Fruit fly (Drosophila melanogaster) whole organism, embryonic: Measurements from ENCODE around the gene Cubn.

ENCODE experiments used
- ATbp ChIP-seq: fragments of 200-800 bp; sonication (Bioruptor generic); optimal IDR thresholded peaks from 2 replicates; lab custom pipeline; 2017; ENCODE audit warnings: missing biosample characterization, mild to moderate bottlenecking, missing genetic modification characterization, missing genetic modification reagents
- Abd-B ChIP-seq: fragments of 200-800 bp; sonication (Bioruptor generic); optimal IDR thresholded peaks from 2 replicates; lab custom pipeline; 2018; ENCODE audit warnings: missing biosample characterization, mild to moderate bottlenecking, missing genetic modification characterization, moderate library complexity
- Aef1 ChIP-seq: fragments of 200-800 bp; sonication (Bioruptor generic); IDR thresholded peaks from 3 replicates; pipeline ENCODE4 v1.3.6; 2022; ENCODE audit warnings: missing biosample characterization, missing genetic modification characterization
- CG12659 ChIP-seq: fragments of 200-800 bp; sonication (Bioruptor generic); optimal IDR thresholded peaks from 3 replicates; lab custom pipeline; 2017; ENCODE audit warnings: mild to moderate bottlenecking, missing biosample characterization, missing genetic modification reagents, missing genetic modification characterization
- CG13287 ChIP-seq: fragments of 200-800 bp; sonication (Bioruptor generic); IDR thresholded peaks from 2 replicates; pipeline ENCODE4 v1.3.6; 2022; ENCODE audit warnings: missing biosample characterization, missing genetic modification characterization; ENCODE audit not compliant: partially characterized antibody
- CG2116 ChIP-seq: fragments of 200-800 bp; sonication (Bioruptor generic); optimal IDR thresholded peaks from 3 replicates; lab custom pipeline; 2018; ENCODE audit warnings: missing biosample characterization, mild to moderate bottlenecking, missing genetic modification characterization
- CG2712 ChIP-seq: fragments of 200-800 bp; optimal IDR thresholded peaks from 3 replicates; lab custom pipeline; 2019; ENCODE audit warnings: missing biosample characterization, mild to moderate bottlenecking, missing genetic modification characterization, moderate library complexity
- CG34224 ChIP-seq: fragments of 200-800 bp; sonication (Bioruptor generic); IDR thresholded peaks from 3 replicates; pipeline ENCODE4 v1.3.6; 2022; ENCODE audit warnings: missing biosample characterization, missing genetic modification characterization; ENCODE audit not compliant: partially characterized antibody
- CG3726 ChIP-seq: fragments of 200-800 bp; sonication (Bioruptor generic); IDR thresholded peaks from 3 replicates; pipeline ENCODE4, ENCODE4 v1.3.6; 2022; ENCODE audit warnings: missing biosample characterization, missing genetic modification characterization
- CG42726 ChIP-seq: fragments of 200-800 bp; sonication (Bioruptor generic); IDR thresholded peaks from 2 replicates; pipeline ENCODE4 v1.3.6; 2022; ENCODE audit warnings: missing biosample characterization, missing genetic modification characterization; ENCODE audit not compliant: partially characterized antibody
- CG4424 ChIP-seq: fragments of 200-800 bp; sonication (Bioruptor generic); optimal IDR thresholded peaks from 3 replicates; lab custom pipeline; 2016; ENCODE audit warnings: missing biosample characterization, missing genetic modification characterization
- CG6175 ChIP-seq: fragments of 200-800 bp; sonication (Bioruptor generic); IDR thresholded peaks from 3 replicates; pipeline ENCODE4 v1.3.6; 2022; ENCODE audit warnings: missing biosample characterization, missing genetic modification characterization
- CG6813 ChIP-seq: fragments of 200-800 bp; sonication (Bioruptor generic); optimal IDR thresholded peaks from 2 replicates; lab custom pipeline; 2017; ENCODE audit warnings: missing biosample characterization, missing genetic modification characterization, mild to moderate bottlenecking, moderate library complexity, missing genetic modification reagents
- CG7271 ChIP-seq: fragments of 200-800 bp; sonication (Bioruptor generic); optimal IDR thresholded peaks from 2 replicates; lab custom pipeline; 2018; ENCODE audit warnings: missing biosample characterization, mild to moderate bottlenecking, missing genetic modification characterization, moderate library complexity
- CG7556 ChIP-seq: fragments of 200-800 bp; sonication (Bioruptor generic); optimal IDR thresholded peaks from 2 replicates; lab custom pipeline; 2017; ENCODE audit warnings: missing biosample characterization, mild to moderate bottlenecking, missing genetic modification characterization
- CG8290 ChIP-seq, 3 experiments: fragments of 200-800 bp; sonication (Bioruptor generic); optimal IDR thresholded peaks; 2 replicates each; lab custom pipeline; 2016 to 2019; ENCODE audit warnings: missing biosample characterization in 3 of 3, missing genetic modification characterization in 3 of 3, mild to moderate bottlenecking in 2 of 3, moderate library complexity in 1 of 3
- CG9797 ChIP-seq: fragments of 200-800 bp; sonication (Bioruptor generic); optimal IDR thresholded peaks from 3 replicates; lab custom pipeline; 2018; ENCODE audit warnings: missing biosample characterization, mild to moderate bottlenecking, missing genetic modification characterization
- Dref ChIP-seq: fragments of 200-800 bp; sonication (Bioruptor generic); IDR thresholded peaks from 2 replicates; pipeline ENCODE4 v1.3.6; 2022; ENCODE audit warnings: missing biosample characterization, missing genetic modification characterization
- HLH4C ChIP-seq: fragments of 200-800 bp; sonication (Bioruptor generic); IDR thresholded peaks from 3 replicates; pipeline ENCODE4 v1.3.6; 2022; ENCODE audit warnings: missing biosample characterization, missing genetic modification characterization; ENCODE audit not compliant: partially characterized antibody
- HLH54F ChIP-seq: fragments of 200-800 bp; sonication (Bioruptor generic); optimal IDR thresholded peaks from 3 replicates; lab custom pipeline; 2016; ENCODE audit warnings: missing biosample characterization, missing genetic modification characterization
- Hr3 ChIP-seq: fragments of 200-800 bp; sonication (Bioruptor generic); optimal IDR thresholded peaks from 3 replicates; lab custom pipeline; 2016; ENCODE audit warnings: missing biosample characterization, missing genetic modification characterization
- Lhr ChIP-seq: fragments of 200-800 bp; sonication (Bioruptor generic); optimal IDR thresholded peaks from 3 replicates; lab custom pipeline; 2017; ENCODE audit warnings: mild to moderate bottlenecking, missing biosample characterization, missing genetic modification reagents, missing genetic modification characterization
- MESR4 ChIP-seq: fragments of 200-800 bp; sonication (Bioruptor generic); optimal IDR thresholded peaks from 2 replicates; lab custom pipeline; 2018; ENCODE audit warnings: missing biosample characterization, mild to moderate bottlenecking, missing genetic modification characterization, moderate library complexity
- Max ChIP-seq: fragments of 200-800 bp; sonication (Bioruptor generic); optimal IDR thresholded peaks from 2 replicates; lab custom pipeline; 2016; ENCODE audit warnings: missing biosample characterization, mild to moderate bottlenecking, missing genetic modification characterization
- NK7.1 ChIP-seq: fragments of 200-800 bp; sonication (Bioruptor generic); optimal IDR thresholded peaks from 3 replicates; lab custom pipeline; 2016; ENCODE audit warnings: missing biosample characterization, missing genetic modification characterization
- Opbp ChIP-seq: fragments of 200-800 bp; sonication (Bioruptor generic); IDR thresholded peaks from 3 replicates; pipeline ENCODE4 v1.3.6; 2022; ENCODE audit warnings: missing biosample characterization, missing genetic modification characterization; ENCODE audit not compliant: partially characterized antibody
- Pdp1 ChIP-seq, 2 experiments: fragments of 200-800 bp; sonication (Bioruptor generic); optimal IDR thresholded peaks; 3 replicates each; lab custom pipeline; 2016; ENCODE audit warnings: missing biosample characterization in 2 of 2, missing genetic modification characterization in 2 of 2, mild to moderate bottlenecking in 1 of 2, moderate library complexity in 1 of 2
- Rfx ChIP-seq: fragments of 200-800 bp; sonication (Bioruptor generic); IDR thresholded peaks from 2 replicates; pipeline ENCODE4 v1.3.6; 2022; ENCODE audit warnings: missing biosample characterization, missing genetic modification characterization
- ato ChIP-seq: fragments of 200-800 bp; sonication (Bioruptor generic); IDR thresholded peaks from 2 replicates; pipeline ENCODE4 v1.3.6; 2022; ENCODE audit warnings: missing biosample characterization, missing genetic modification characterization; ENCODE audit not compliant: partially characterized antibody
- chinmo ChIP-seq: fragments of 200-800 bp; sonication (Bioruptor generic); IDR thresholded peaks from 4 replicates; pipeline ENCODE4 v1.3.6; 2022; ENCODE audit warnings: missing biosample characterization, missing genetic modification characterization; ENCODE audit not compliant: partially characterized antibody
- crp ChIP-seq, 2 experiments: fragments of 200-800 bp; sonication (Bioruptor generic); optimal IDR thresholded peaks; 2 replicates in 1 of 2; 3 replicates in 1 of 2; lab custom pipeline; 2017; ENCODE audit warnings: missing biosample characterization in 2 of 2, missing genetic modification characterization in 2 of 2, mild to moderate bottlenecking in 1 of 2, moderate library complexity in 1 of 2
- hb ChIP-seq: fragments of 200-800 bp; sonication (Bioruptor generic); IDR thresholded peaks from 3 replicates; pipeline ENCODE4 v1.3.6; 2022; ENCODE audit warnings: missing biosample characterization, missing genetic modification characterization; ENCODE audit not compliant: partially characterized antibody
- inv ChIP-seq: fragments of 200-800 bp; sonication (Bioruptor generic); IDR thresholded peaks from 2 replicates; pipeline ENCODE4 v1.3.6; 2022; ENCODE audit warnings: missing biosample characterization, missing genetic modification characterization; ENCODE audit not compliant: partially characterized antibody
- lilli ChIP-seq: fragments of 200-800 bp; sonication (Bioruptor generic); optimal IDR thresholded peaks from 3 replicates; lab custom pipeline; 2016; ENCODE audit warnings: missing biosample characterization, missing genetic modification characterization
- mld ChIP-seq: fragments of 200-800 bp; sonication (Bioruptor generic); IDR thresholded peaks from 3 replicates; pipeline ENCODE4 v1.3.6; 2022; ENCODE audit warnings: missing biosample characterization, missing genetic modification characterization; ENCODE audit not compliant: partially characterized antibody
- pho ChIP-seq: fragments of 200-800 bp; sonication (Bioruptor generic); optimal IDR thresholded peaks from 2 replicates; lab custom pipeline; 2016; ENCODE audit warnings: missing biosample characterization, missing genetic modification characterization
- phol ChIP-seq: fragments of 200-800 bp; sonication (Bioruptor generic); optimal IDR thresholded peaks from 3 replicates; lab custom pipeline; 2018; ENCODE audit warnings: missing biosample characterization, mild to moderate bottlenecking, missing genetic modification characterization, moderate library complexity
- ranshi ChIP-seq: fragments of 200-800 bp; sonication (Bioruptor generic); IDR thresholded peaks from 2 replicates; pipeline ENCODE4 v1.3.6; 2022; ENCODE audit warnings: missing biosample characterization, missing genetic modification characterization
- sc ChIP-seq, 3 experiments: fragments of >200 bp in 2 of 3; fragments of 200-800 bp in 1 of 3; sonication (Bioruptor generic) in 1 of 3; optimal IDR thresholded peaks; 2 replicates in 2 of 3; 3 replicates in 1 of 3; lab custom pipeline; 2017; ENCODE audit warnings: mild to moderate bottlenecking in 1 of 3, missing biosample characterization in 1 of 3, missing genetic modification characterization in 1 of 3, missing genetic modification reagents in 1 of 3
- sens-2 ChIP-seq: fragments of 200-800 bp; sonication (Bioruptor generic); IDR thresholded peaks from 2 replicates; pipeline ENCODE4 v1.3.6; 2022; ENCODE audit warnings: missing biosample characterization, missing genetic modification characterization
- sna ChIP-seq: fragments of 200-800 bp; sonication (Bioruptor generic); IDR thresholded peaks from 2 replicates; pipeline ENCODE4 v1.3.6; 2022; ENCODE audit warnings: missing biosample characterization, missing genetic modification characterization; ENCODE audit not compliant: partially characterized antibody
- stwl ChIP-seq: fragments of 200-800 bp; sonication (Bioruptor generic); optimal IDR thresholded peaks from 3 replicates; lab custom pipeline; 2018; ENCODE audit warnings: missing biosample characterization, mild to moderate bottlenecking, missing genetic modification characterization, moderate library complexity
- tgo ChIP-seq: fragments of 200-800 bp; sonication (Bioruptor generic); IDR thresholded peaks from 3 replicates; pipeline ENCODE4 v1.3.6; 2022; ENCODE audit warnings: missing biosample characterization, missing genetic modification characterization
- tll ChIP-seq, 2 experiments: fragments of 200-800 bp in 1 of 2; fragments of >200 bp in 1 of 2; sonication (Bioruptor generic) in 1 of 2; optimal IDR thresholded peaks; 2 replicates each; lab custom pipeline; 2017 to 2019; ENCODE audit warnings: missing biosample characterization in 2 of 2, missing genetic modification characterization in 2 of 2, mild to moderate bottlenecking in 1 of 2, moderate library complexity in 1 of 2
- zen2 ChIP-seq: fragments of 200-800 bp; sonication (Bioruptor generic); IDR thresholded peaks from 3 replicates; pipeline ENCODE4 v1.3.6; 2022; ENCODE audit warnings: missing biosample characterization, missing genetic modification characterization; ENCODE audit not compliant: partially characterized antibody

Cubn gene

dm6 chrX:9600818-9601732, 30.0 kb upstream of the Cubn start, which contains the start of gene Gga:
Gene Gga (plus strand): TSS chrX:9601030.
- TF ChIP-seq crp (GFP tag; optimal IDR thresholded peaks at IDR 0.05; lab: Kevin White, UChicago) (no peak), Opbp (peak; percentile 91), CG4424 (GFP tag; lab: Kevin White, UChicago) (no peak), HLH4C (GFP tag; lab: Robert Waterston, UW) (peak; percentile 84), stwl (tag; lab: Kevin White, UChicago) (peak; percentile 75), pho (GFP tag; lab: Kevin White, UChicago) (no peak), tll (GFP tag; optimal IDR thresholded peaks at IDR 0.05; lab: Kevin White, UChicago) (no peak), ato (peak; percentile 83), Dref (peak; percentile 93), CG6813 (GFP tag; lab: Kevin White, UChicago) (no peak), lilli (GFP tag; lab: Kevin White, UChicago) (no peak), NK7.1 (no peak), CG13287 (GFP tag; lab: Robert Waterston, UW) (peak; percentile 91), CG7271 (tag; lab: Kevin White, UChicago) (no peak), MESR4 (GFP tag; lab: Kevin White, UChicago) (peak; percentile 36), ATbp (no peak), sens-2 (no peak), CG2712 (tag; lab: Kevin White, UChicago) (no peak), chinmo (GFP tag; lab: Robert Waterston, UW) (peak; percentile 95), tgo (GFP tag; lab: Robert Waterston, UW) (no peak), mld (peak; percentile 77; the same call in 2 of the 3 replicates), Abd-B (GFP tag; lab: Kevin White, UChicago) (peak; percentile 50), HLH54F (GFP tag; lab: Kevin White, UChicago) (no peak), hb (GFP tag; lab: Robert Waterston, UW) (peak; percentile 81), inv (GFP tag; lab: Robert Waterston, UW) (peak; percentile 81), CG9797 (GFP tag; lab: Kevin White, UChicago) (no peak), CG12659 (peak; percentile 50), Lhr (GFP tag; lab: Kevin White, UChicago) (peak; percentile 59), Max (GFP tag; lab: Kevin White, UChicago) (no peak), CG42726 (GFP tag; lab: Robert Waterston, UW) (peak; percentile 92), Rfx (GFP tag; lab: Robert Waterston, UW) (peak; percentile 38), CG3726 (no peak), ranshi (no peak), CG34224 (GFP tag; lab: Robert Waterston, UW) (peak; percentile 95), CG6175 (no peak), Aef1 (GFP tag; lab: Robert Waterston, UW) (peak; percentile 58; the same call in 2 of the 3 replicates), Hr3 (GFP tag; lab: Kevin White, UChicago) (no peak), phol (tag; lab: Kevin White, UChicago) (peak; percentile 65), CG7556 (GFP tag; lab: Kevin White, UChicago) (no peak), CG8290 (GFP tag; optimal IDR thresholded peaks at IDR 0.05; lab: Kevin White, UChicago) (no peak), CG8290 (tag; optimal IDR thresholded peaks at IDR 0.05; lab: Kevin White, UChicago) (peak in 1 of 2 experiments; percentile 59), zen2 (GFP tag; lab: Robert Waterston, UW) (peak; percentile 86), CG2116 (GFP tag; lab: Kevin White, UChicago) (peak; percentile 51), Pdp1 (GFP tag; optimal IDR thresholded peaks at IDR 0.05; lab: Kevin White, UChicago) (peak in 1 of 2 experiments; percentile 3), sna (peak; percentile 82), sc (optimal IDR thresholded peaks at IDR 0.05; lab: Kevin White, UChicago) (no peak), sc (GFP tag; optimal IDR thresholded peaks at IDR 0.05; lab: Kevin White, UChicago) (no peak)
